Worm (Caenorhabditis elegans): ENCODE measurements around the gene mam-7.

The mam-7 gene

DNA sequence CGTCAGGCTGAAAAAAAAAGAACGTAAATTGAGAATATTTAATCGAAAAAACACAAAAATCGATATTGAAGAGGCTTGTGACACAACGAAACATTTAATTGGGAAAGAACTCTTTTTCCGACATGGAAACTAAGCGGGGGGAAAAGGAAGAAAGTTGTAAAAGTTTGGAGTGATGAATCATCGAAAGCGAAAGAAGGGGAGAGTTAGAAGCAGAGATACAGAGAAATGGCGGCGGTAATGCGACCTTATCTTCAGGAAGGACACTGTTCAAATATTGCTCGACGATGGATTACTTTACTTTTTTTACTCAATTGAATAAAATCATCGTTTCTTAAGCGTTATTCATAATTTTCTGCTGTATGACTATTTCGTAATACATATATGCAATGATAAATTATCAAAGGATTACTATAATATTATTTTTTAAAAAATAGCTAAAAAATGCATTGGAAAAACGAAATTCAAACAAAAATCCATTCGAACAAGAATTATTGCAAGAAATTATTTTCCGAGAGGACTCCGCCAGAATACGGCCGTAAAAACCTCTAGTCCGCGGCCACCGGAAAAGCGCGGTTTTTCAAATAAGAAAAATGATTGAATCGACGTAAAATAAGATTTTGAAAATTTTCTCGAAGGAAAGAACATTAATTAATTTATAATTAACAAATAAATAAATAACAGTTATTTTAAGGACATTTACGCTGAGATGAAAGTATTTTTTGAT, 25.0 kb upstream of the mam-7 start, which contains the start of gene dhhc-4 (continued):
- TF ChIP-seq madf-3 (GFP tag; IDR thresholded peaks at IDR 0.05), result 0 out of 2 replicates have a peak, but pooled peaks have one; percentile 40
- no peak for TF ChIP-seq hrde-1 (tag; optimal IDR thresholded peaks at IDR 0.05; ENCODE audit: borderline replicate concordance)
- peak; percentile 33; the same call in 1 of the 2 replicates for TF ChIP-seq ceh-100 (GFP tag; IDR thresholded peaks at IDR 0.05)
- peak in 1 of 3 experiments; percentile 89 for TF ChIP-seq lin-35 (GFP tag; optimal IDR thresholded peaks at IDR 0.05)
- TF ChIP-seq F22D6.2 (tag; optimal IDR thresholded peaks at IDR 0.05), result peak; percentile 9
- TF ChIP-seq efl-1 (GFP tag; optimal IDR thresholded peaks at IDR 0.05), result peak; percentile 53
- TF ChIP-seq snpc-4 (GFP tag; optimal IDR thresholded peaks at IDR 0.05), result no peak
- no peak for TF ChIP-seq snpc-4 (tag; optimal IDR thresholded peaks at IDR 0.05)
- TF ChIP-seq madf-8 (GFP tag; conservative IDR thresholded peaks at IDR 0.05), result peak; percentile 37; the same call in 1 of the 2 replicates
- no peak for TF ChIP-seq ztf-26 (tag; optimal IDR thresholded peaks at IDR 0.05)
- no peak for TF ChIP-seq F55B11.4 (tag; optimal IDR thresholded peaks at IDR 0.05; ENCODE audit: borderline replicate concordance, insufficient read depth)
- TF ChIP-seq aptf-2 (GFP tag; conservative IDR thresholded peaks at IDR 0.05), result 0 out of 2 replicates have a peak, but pooled peaks have one; percentile 53
- no peak for TF ChIP-seq egrh-3 (GFP tag; IDR thresholded peaks at IDR 0.05)
- no peak for TF ChIP-seq him-1 (tag; optimal IDR thresholded peaks at IDR 0.05)
- TF ChIP-seq lir-1 (GFP tag; conservative IDR thresholded peaks at IDR 0.05), result peak; percentile 50
- no peak for TF ChIP-seq lag-1 (GFP tag; IDR thresholded peaks at IDR 0.05)
- no peak for TF ChIP-seq lin-54 (GFP tag; optimal IDR thresholded peaks at IDR 0.05)
- peak in 1 of 2 experiments; percentile 71 for TF ChIP-seq let-607 (tag; optimal IDR thresholded peaks at IDR 0.05)
- no peak for TF ChIP-seq mel-28 (tag; optimal IDR thresholded peaks at IDR 0.05; ENCODE audit: borderline replicate concordance)
- TF ChIP-seq ceh-27 (GFP tag; optimal IDR thresholded peaks at IDR 0.05), result peak; percentile 82
- TF ChIP-seq lsl-1 (GFP tag; optimal IDR thresholded peaks at IDR 0.05), result peak; percentile 45
- peak in 1 of 2 experiments; percentile 56 for TF ChIP-seq rec-8 (tag; optimal IDR thresholded peaks at IDR 0.05)
- TF ChIP-seq mes-4 (tag; optimal IDR thresholded peaks at IDR 0.05), result no peak

DNA sequence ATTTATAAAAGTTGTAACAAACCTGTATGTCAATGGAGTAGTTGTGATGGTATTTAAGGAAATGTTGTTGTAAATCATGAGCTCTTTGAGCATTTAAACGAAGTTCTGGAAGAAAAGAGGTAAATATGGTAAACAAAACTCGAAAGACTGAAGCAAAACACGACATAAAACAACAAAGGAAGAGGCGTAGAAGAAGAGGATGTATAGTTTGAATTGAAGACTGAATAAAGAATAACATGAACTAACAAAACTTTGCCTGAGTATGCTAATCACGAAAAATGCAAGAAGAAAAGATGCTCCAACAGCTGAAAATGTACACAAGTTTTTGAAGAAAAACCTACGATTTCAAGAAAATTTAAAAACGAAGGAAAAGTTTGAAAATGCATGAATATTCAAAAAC, 21.9 kb upstream of the mam-7 start, which contains the start of gene ZK757.1:
TSS of gene ZK757.1 (minus strand) at position 101 of the 400 bp plus-strand sequence.
- TF ChIP-seq snpc-4 (GFP tag; optimal IDR thresholded peaks at IDR 0.05), result no peak
- TF ChIP-seq snpc-4 (tag; optimal IDR thresholded peaks at IDR 0.05), result no peak
- no peak for TF ChIP-seq B0336.3 (GFP tag; IDR thresholded peaks at IDR 0.05)
- no peak for TF ChIP-seq aptf-3 (GFP tag; IDR thresholded peaks at IDR 0.05)
- TF ChIP-seq hlh-12 (tag; optimal IDR thresholded peaks at IDR 0.05), result no peak
- TF ChIP-seq B0019.2 (GFP tag; conservative IDR thresholded peaks at IDR 0.05), result no peak
- TF ChIP-seq lin-54 (GFP tag; optimal IDR thresholded peaks at IDR 0.05), result no peak
- no peak for TF ChIP-seq F39B2.1 (GFP tag; IDR thresholded peaks at IDR 0.05)
- TF ChIP-seq ceh-100 (GFP tag; IDR thresholded peaks at IDR 0.05), result no peak
- no peak for TF ChIP-seq B0035.1 (tag; optimal IDR thresholded peaks at IDR 0.05)
- TF ChIP-seq zim-3 (tag; optimal IDR thresholded peaks at IDR 0.05), result no peak
- TF ChIP-seq T26A5.8 (tag; optimal IDR thresholded peaks at IDR 0.05), result no peak
- no peak for TF ChIP-seq egl-44 (GFP tag; IDR thresholded peaks at IDR 0.05)

DNA sequence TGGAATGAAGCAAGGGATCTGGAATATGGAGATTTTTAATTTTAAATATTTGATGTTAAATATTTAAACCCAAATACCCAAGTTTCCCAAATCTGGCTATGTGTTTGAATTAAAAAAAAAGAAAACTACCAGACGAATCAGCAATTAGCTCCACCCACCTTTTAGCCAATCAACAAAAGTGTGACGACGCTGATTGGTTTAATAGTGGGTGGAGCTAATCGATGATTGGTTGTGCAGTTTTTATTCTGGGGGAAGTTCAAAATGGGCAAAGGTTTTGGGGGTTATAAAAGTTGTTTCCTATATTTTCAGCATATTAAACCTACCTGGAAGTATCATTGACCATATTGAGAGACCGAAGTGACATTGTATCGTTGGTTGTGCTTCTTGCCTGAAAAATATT, 18.4 kb upstream of the mam-7 start:
- TF ChIP-seq F33H1.4 (GFP tag; IDR thresholded peaks at IDR 0.05) (no peak), F23B12.7 (tag; optimal IDR thresholded peaks at IDR 0.05; ENCODE audit: insufficient read depth) (no peak), tbx-9 (tag; optimal IDR thresholded peaks at IDR 0.05; ENCODE audit: borderline replicate concordance) (no peak), madf-6 (GFP tag; IDR thresholded peaks at IDR 0.05) (no peak)
